Fruit fly (Drosophila melanogaster) whole organism, prepupa: Measurements from ENCODE around the gene CG43333.

Experiments used
- OdsH ChIP-seq: fragments of 200-800 bp; sonication (Bioruptor generic); optimal IDR thresholded peaks from 3 replicates; lab custom pipeline; 2016; ENCODE audit warnings: missing biosample characterization, missing genetic modification characterization
- Sox102F ChIP-seq: fragments of 200-800 bp; sonication (Bioruptor generic); optimal IDR thresholded peaks from 2 replicates; lab custom pipeline; 2016; ENCODE audit warnings: missing biosample characterization, mild to moderate bottlenecking, missing genetic modification characterization
- cyc ChIP-seq: fragments of 200-800 bp; sonication (Bioruptor generic); optimal IDR thresholded peaks from 3 replicates; lab custom pipeline; 2016; ENCODE audit warnings: missing biosample characterization, missing genetic modification characterization

- no peak for TF ChIP-seq cyc (GFP tag; lab: Kevin White, UChicago)
- no peak for TF ChIP-seq OdsH (GFP tag; lab: Kevin White, UChicago)
- no peak for TF ChIP-seq Sox102F (GFP tag; lab: Kevin White, UChicago)
Measured at dm6 chr2L:14136197-14136596, 44.3 kb downstream of the CG43333 start.
